Worm (Caenorhabditis elegans): ENCODE measurements around the gene feh-1.

ce11 chrIII:2549620-2550019 lies at the start of gene feh-1:
- TF ChIP-seq tab-1 (GFP tag; IDR thresholded peaks at IDR 0.05) = no peak
- no peak for TF ChIP-seq flt-1 (GFP tag; IDR thresholded peaks at IDR 0.05)
- TF ChIP-seq klf-2 (GFP tag; conservative IDR thresholded peaks at IDR 0.05) = no peak
- no peak for TF ChIP-seq ref-1 (GFP tag; conservative IDR thresholded peaks at IDR 0.05)
- TF ChIP-seq ztf-29 (GFP tag; IDR thresholded peaks at IDR 0.05) = no peak
- TF ChIP-seq med-1 (GFP tag; optimal IDR thresholded peaks at IDR 0.05; ENCODE audit: insufficient read depth) = no peak
- no peak for TF ChIP-seq cog-1 (tag; optimal IDR thresholded peaks at IDR 0.05)

Measured in whole organism, midembryonic.